Worm (Caenorhabditis elegans) whole organism, L2 larva: ENCODE measurements around the gene nhr-184.

ENCODE experiments used
- R02D3.7 ChIP-seq: fragments of 150-350 bp; optimal IDR thresholded peaks from 2 replicates; lab custom pipeline; 2014; ENCODE audit warnings: missing biosample characterization, missing genetic modification characterization
- ZK546.5 ChIP-seq: sonication (generic microtip); optimal IDR thresholded peaks from 2 replicates; lab custom pipeline; 2017; ENCODE audit warnings: missing biosample characterization, missing genetic modification characterization
- alr-1 ChIP-seq: fragments of 150-350 bp; optimal IDR thresholded peaks from 2 replicates; lab custom pipeline; 2014; ENCODE audit warnings: missing biosample characterization, missing genetic modification characterization
- aly-2 ChIP-seq: fragments of 150-350 bp; optimal IDR thresholded peaks from 2 replicates; lab custom pipeline; 2014; ENCODE audit warnings: missing biosample characterization, missing genetic modification characterization
- blmp-1 ChIP-seq: sonication (generic microtip); optimal IDR thresholded peaks from 2 replicates; lab custom pipeline; 2017; ENCODE audit warnings: missing genetic modification characterization, mild to moderate bottlenecking, missing compliant biosample characterization, antibody characterized with exemption, moderate library complexity; ENCODE audit not compliant: insufficient read depth
- ceh-16 ChIP-seq: fragments of 150-350 bp; optimal IDR thresholded peaks from 2 replicates; lab custom pipeline; 2014; ENCODE audit warnings: missing biosample characterization, missing genetic modification characterization
- ceh-82 ChIP-seq: fragments of 150-350 bp; optimal IDR thresholded peaks from 2 replicates; lab custom pipeline; 2014; ENCODE audit warnings: missing biosample characterization, missing genetic modification characterization
- crh-2 ChIP-seq: sonication (generic microtip); optimal IDR thresholded peaks from 2 replicates; lab custom pipeline; 2017; ENCODE audit warnings: missing biosample characterization, missing genetic modification characterization
- elt-1 ChIP-seq: fragments of 150-350 bp; optimal IDR thresholded peaks from 2 replicates; lab custom pipeline; 2014; ENCODE audit warnings: missing biosample characterization, missing genetic modification characterization
- elt-3 ChIP-seq: sonication (generic microtip); optimal IDR thresholded peaks from 2 replicates; lab custom pipeline; 2017; ENCODE audit warnings: missing biosample characterization, missing genetic modification characterization
- fos-1 ChIP-seq: fragments of 150-350 bp; optimal IDR thresholded peaks from 2 replicates; lab custom pipeline; 2014; ENCODE audit warnings: missing biosample characterization, missing genetic modification characterization
- lsy-2 ChIP-seq, 2 experiments: fragments of 150-350 bp in 1 of 2; sonication (generic microtip) in 1 of 2; optimal IDR thresholded peaks; 2 replicates each; lab custom pipeline; 2014 to 2017; ENCODE audit warnings: missing biosample characterization in 2 of 2, missing genetic modification characterization in 2 of 2
- mab-5 ChIP-seq: fragments of 150-350 bp; optimal IDR thresholded peaks from 2 replicates; lab custom pipeline; 2014; ENCODE audit warnings: missing biosample characterization, missing genetic modification characterization
- mbf-1 ChIP-seq: sonication (generic microtip); optimal IDR thresholded peaks from 2 replicates; lab custom pipeline; 2017; ENCODE audit warnings: missing biosample characterization, missing genetic modification characterization
- mdl-1 ChIP-seq, 2 experiments: fragments of 150-350 bp in 1 of 2; sonication (generic microtip) in 1 of 2; optimal IDR thresholded peaks; 2 replicates each; lab custom pipeline; 2017; ENCODE audit warnings: missing biosample characterization in 2 of 2, missing genetic modification characterization in 2 of 2
- nhr-10 ChIP-seq: sonication (generic microtip); optimal IDR thresholded peaks from 2 replicates; lab custom pipeline; 2017; ENCODE audit warnings: missing biosample characterization, missing genetic modification characterization
- nhr-11 ChIP-seq: fragments of 150-350 bp; optimal IDR thresholded peaks from 2 replicates; lab custom pipeline; 2014; ENCODE audit warnings: missing biosample characterization, missing genetic modification characterization
- nhr-23 ChIP-seq: fragments of 150-350 bp; optimal IDR thresholded peaks from 2 replicates; lab custom pipeline; 2014; ENCODE audit warnings: missing biosample characterization, missing genetic modification reagents, missing genetic modification characterization
- nhr-237 ChIP-seq: fragments of 150-350 bp; optimal IDR thresholded peaks from 2 replicates; lab custom pipeline; 2014; ENCODE audit warnings: missing biosample characterization, missing genetic modification characterization
- nhr-25 ChIP-seq: fragments of 150-350 bp; sonication (generic microtip); optimal IDR thresholded peaks from 3 replicates; lab custom pipeline; 2014; ENCODE audit warnings: missing biosample characterization, missing genetic modification characterization
- nhr-6 ChIP-seq: fragments of 150-350 bp; optimal IDR thresholded peaks from 2 replicates; lab custom pipeline; 2014; ENCODE audit warnings: missing biosample characterization, missing genetic modification characterization
- nhr-77 ChIP-seq: fragments of 150-350 bp; optimal IDR thresholded peaks from 2 replicates; lab custom pipeline; 2014; ENCODE audit warnings: missing biosample characterization, missing genetic modification characterization
- peb-1 ChIP-seq: fragments of 150-350 bp; optimal IDR thresholded peaks from 2 replicates; lab custom pipeline; 2014; ENCODE audit warnings: missing biosample characterization, missing genetic modification characterization
- skn-1 ChIP-seq: sonication (generic microtip); optimal IDR thresholded peaks from 2 replicates; lab custom pipeline; 2017; ENCODE audit warnings: missing biosample characterization, missing genetic modification characterization
- sma-3 ChIP-seq: sonication (generic microtip); optimal IDR thresholded peaks from 2 replicates; lab custom pipeline; 2016; ENCODE audit warnings: missing genetic modification reagents, missing genetic modification characterization, missing compliant biosample characterization
- unc-39 ChIP-seq: fragments of 150-350 bp; optimal IDR thresholded peaks from 2 replicates; lab custom pipeline; 2014; ENCODE audit warnings: missing biosample characterization, missing genetic modification characterization
- unc-55 ChIP-seq: fragments of 150-350 bp; sonication (generic microtip); optimal IDR thresholded peaks from 3 replicates; lab custom pipeline; 2014; ENCODE audit warnings: missing biosample characterization, missing genetic modification reagents, missing genetic modification characterization
- ztf-1 ChIP-seq: fragments of 200-800 bp; sonication (Bioruptor generic); conservative IDR thresholded peaks from 2 replicates; pipeline ENCODE4 v1.3.6; 2022; ENCODE audit warnings: missing genetic modification characterization, missing compliant biosample characterization
- ztf-11 ChIP-seq: sonication (generic microtip); optimal IDR thresholded peaks from 2 replicates; lab custom pipeline; 2017; ENCODE audit warnings: missing biosample characterization, missing genetic modification characterization
- ztf-4 ChIP-seq: fragments of 150-350 bp; optimal IDR thresholded peaks from 2 replicates; lab custom pipeline; 2014; ENCODE audit warnings: missing biosample characterization, missing genetic modification characterization

Gene nhr-184

DNA sequence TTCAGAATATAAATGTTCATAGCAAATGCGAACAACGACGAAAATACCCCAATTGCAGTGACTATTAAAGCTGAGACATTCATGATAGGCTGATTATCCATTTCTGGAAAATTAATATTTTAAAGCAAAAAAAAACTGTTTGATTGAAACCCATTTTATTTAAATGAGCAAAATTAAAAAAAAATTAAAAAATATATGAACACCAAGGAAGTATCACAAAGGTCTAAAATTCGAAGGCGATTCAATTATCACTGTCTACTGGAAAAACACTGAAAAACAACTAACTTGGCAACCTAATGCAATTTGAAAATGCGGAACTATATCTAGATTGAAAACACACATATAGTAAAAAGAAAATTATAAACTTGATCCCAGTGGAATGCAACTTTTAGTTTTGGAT lies 23.2 kb downstream of the nhr-184 start, which contains the start of gene srbc-42:
Gene srbc-42, minus strand, starts transcription at position 101 of the 400 bp plus-strand sequence.
- TF ChIP-seq ztf-1 (GFP tag; lab: Robert Waterston, UW) (no peak), lsy-2 (tag; optimal IDR thresholded peaks at IDR 0.05; lab: Kevin White, UChicago) (no peak), ztf-11 (tag; lab: Kevin White, UChicago) (no peak), nhr-10 (no peak), unc-55 (GFP tag; lab: Kevin White, UChicago) (no peak), ceh-16 (tag; lab: Kevin White, UChicago) (no peak), mbf-1 (tag; lab: Kevin White, UChicago) (no peak), alr-1 (tag; lab: Kevin White, UChicago) (no peak), mab-5 (tag; lab: Kevin White, UChicago) (no peak), unc-39 (tag; lab: Kevin White, UChicago) (no peak), sma-3 (GFP tag; lab: Kevin White, UChicago) (no peak), aly-2 (no peak), elt-3 (no peak)
- TF ChIP-seq, all 48 proteins: peak for 0

DNA sequence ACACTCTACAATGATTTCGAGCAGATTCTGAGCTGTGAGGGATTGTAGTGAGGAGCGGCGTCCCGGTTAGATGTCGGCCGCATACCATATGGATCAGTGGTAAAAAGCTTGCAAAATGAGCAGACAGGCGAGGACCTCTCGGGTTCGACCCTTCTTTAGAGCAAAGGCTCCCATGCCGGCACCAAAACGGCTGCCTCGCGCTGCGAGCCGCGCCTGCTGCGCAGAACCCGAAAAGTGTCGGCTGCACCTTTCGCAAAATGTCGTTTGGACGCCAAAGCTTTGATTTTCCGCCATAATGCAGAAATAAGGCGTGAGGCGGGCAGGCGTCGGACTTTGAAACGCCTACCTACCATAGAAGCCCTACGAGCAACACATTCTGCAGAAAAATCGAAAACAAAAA lies 23.9 kb downstream of the nhr-184 start:
- no peak for TF ChIP-seq R02D3.7 (tag; lab: Kevin White, UChicago)
- TF ChIP-seq ztf-4 (tag; lab: Kevin White, UChicago) = no peak
- TF ChIP-seq ceh-82 (tag; lab: Kevin White, UChicago) = no peak

DNA sequence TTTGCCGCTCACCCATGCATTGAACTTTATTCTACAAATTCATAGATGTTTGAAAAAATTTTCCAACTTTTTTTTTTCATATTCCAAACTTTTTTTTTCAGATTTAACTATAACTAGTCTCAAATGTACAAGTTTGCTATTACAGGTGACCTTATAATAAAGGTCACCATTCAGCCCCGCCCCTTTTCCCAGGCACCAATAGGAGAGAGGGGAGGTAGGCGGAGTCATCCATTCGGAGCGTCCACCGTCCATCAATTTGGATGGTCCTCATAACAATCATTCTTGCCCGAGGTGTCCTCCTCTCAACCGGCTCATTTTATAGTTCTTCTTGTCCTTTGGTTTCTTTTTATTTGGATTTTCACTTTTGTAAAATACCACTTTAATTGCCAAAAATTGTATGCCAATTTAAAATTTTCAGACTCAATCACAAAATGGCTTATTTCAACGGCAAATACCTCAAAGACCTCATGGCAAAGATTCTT lies 26.4 kb downstream of the nhr-184 start, which contains the start of gene Y5H2B.3:
Gene Y5H2B.3, plus strand, starts transcription at position 432 of the 482 bp plus-strand sequence.
- TF ChIP-seq mbf-1 (tag; lab: Kevin White, UChicago) (no peak), ceh-82 (tag; lab: Kevin White, UChicago) (no peak), alr-1 (tag; lab: Kevin White, UChicago) (no peak), nhr-23 (no peak), nhr-237 (tag; lab: Kevin White, UChicago) (no peak), elt-1 (tag; lab: Kevin White, UChicago) (no peak), nhr-6 (no peak), peb-1 (tag; lab: Kevin White, UChicago) (no peak), nhr-25 (tag; lab: Kevin White, UChicago) (no peak), ztf-4 (tag; lab: Kevin White, UChicago) (no peak), nhr-77 (no peak), ZK546.5 (tag; lab: Kevin White, UChicago) (no peak), lsy-2 (tag; optimal IDR thresholded peaks at IDR 0.05; lab: Kevin White, UChicago) (no peak), skn-1 (tag; lab: Kevin White, UChicago) (no peak), blmp-1 (tag; lab: Kevin White, UChicago) (no peak)

DNA sequence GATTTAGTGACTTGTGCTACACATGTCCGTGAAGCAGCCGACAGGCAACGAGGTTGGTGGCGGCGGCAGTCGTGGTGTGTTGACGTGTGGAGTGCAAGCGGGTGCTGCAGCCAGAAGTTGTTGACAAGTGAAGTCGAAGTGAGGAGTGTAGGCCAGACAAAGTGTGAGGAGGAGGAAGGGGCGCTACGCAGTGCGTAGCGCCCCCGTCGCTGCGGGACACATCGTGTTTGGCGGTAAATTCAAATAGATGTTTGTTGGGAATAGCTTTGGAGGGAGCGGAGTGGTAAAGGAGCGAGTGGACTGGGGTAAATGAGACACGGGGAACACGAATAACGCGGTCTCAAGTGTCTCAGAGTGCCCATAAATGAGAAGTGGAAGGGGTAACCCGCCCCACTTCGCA lies 28.8 kb downstream of the nhr-184 start:
- TF ChIP-seq blmp-1 (tag; lab: Kevin White, UChicago) (no peak), elt-1 (tag; lab: Kevin White, UChicago) (no peak), aly-2 (no peak), alr-1 (tag; lab: Kevin White, UChicago) (no peak), nhr-11 (tag; lab: Kevin White, UChicago) (no peak), unc-39 (tag; lab: Kevin White, UChicago) (no peak), nhr-237 (tag; lab: Kevin White, UChicago) (no peak), mdl-1 (tag; optimal IDR thresholded peaks at IDR 0.05; lab: Kevin White, UChicago) (no peak), lsy-2 (tag; optimal IDR thresholded peaks at IDR 0.05; lab: Kevin White, UChicago) (no peak), nhr-77 (no peak), unc-55 (GFP tag; lab: Kevin White, UChicago) (no peak)

DNA sequence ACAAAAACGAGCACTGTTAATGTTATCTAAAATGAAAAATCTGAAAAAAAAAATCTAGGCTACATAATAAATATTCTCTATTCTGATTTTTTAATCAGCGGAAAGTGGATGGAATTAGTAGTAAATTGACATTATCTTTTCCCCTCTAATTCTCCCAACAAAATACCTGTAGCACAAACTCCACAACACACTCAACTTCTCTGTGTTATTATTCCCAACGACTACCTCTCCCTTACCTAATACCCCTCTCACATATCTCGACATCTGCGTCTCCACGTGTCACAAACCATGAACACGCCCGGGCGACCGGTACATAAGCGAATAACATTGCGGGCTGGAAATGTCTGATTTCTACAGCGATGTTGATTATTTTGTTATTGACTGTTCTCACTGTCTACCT lies 31.1 kb downstream of the nhr-184 start, which contains the start of gene cyp-33C2:
Gene cyp-33C2, plus strand, starts transcription at position 327 of the 400 bp plus-strand sequence.
- no peak for TF ChIP-seq fos-1 (tag; lab: Kevin White, UChicago)
- TF ChIP-seq peb-1 (tag; lab: Kevin White, UChicago) = no peak
- no peak for TF ChIP-seq crh-2

DNA sequence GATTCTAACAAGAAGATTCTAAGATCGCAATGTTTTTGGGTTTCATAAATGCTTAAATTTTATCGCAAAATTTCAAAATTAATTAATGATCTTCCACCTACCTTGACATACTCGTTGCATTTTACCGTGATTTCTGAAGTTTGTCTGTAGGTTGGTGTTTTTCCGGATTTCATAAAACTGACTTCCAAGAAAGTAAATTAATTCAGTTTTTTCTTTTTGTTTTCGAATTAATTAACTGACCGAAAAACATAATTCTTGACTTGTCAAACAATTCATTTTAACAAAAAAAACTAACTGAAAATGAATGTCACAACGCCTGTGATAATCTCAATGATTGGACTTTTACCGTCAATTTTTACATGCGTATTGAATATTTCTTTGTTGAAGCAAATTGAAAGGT lies 32.5 kb downstream of the nhr-184 start, which contains the start of gene srbc-16:
Gene srbc-16, plus strand, starts transcription at position 301 of the 400 bp plus-strand sequence.
- TF ChIP-seq mdl-1 (tag; optimal IDR thresholded peaks at IDR 0.05; lab: Kevin White, UChicago) (no peak), nhr-23 (no peak), ZK546.5 (tag; lab: Kevin White, UChicago) (no peak), nhr-6 (no peak), nhr-10 (no peak)
